Fruit fly (Drosophila melanogaster) whole organism, embryonic: ENCODE measurements around the gene pnt.

Experiments
- CG10462 ChIP-seq: fragments of 200-800 bp; sonication (Bioruptor generic); optimal IDR thresholded peaks from 2 replicates; lab custom pipeline; 2016; ENCODE audit warnings: missing biosample characterization, missing genetic modification characterization
- CG12104 ChIP-seq: fragments of 200-800 bp; sonication (Bioruptor generic); optimal IDR thresholded peaks from 3 replicates; lab custom pipeline; 2016; ENCODE audit warnings: missing biosample characterization, missing genetic modification characterization
- CG12659 ChIP-seq: fragments of 200-800 bp; sonication (Bioruptor generic); optimal IDR thresholded peaks from 3 replicates; lab custom pipeline; 2017; ENCODE audit warnings: mild to moderate bottlenecking, missing biosample characterization, missing genetic modification reagents, missing genetic modification characterization
- CG12942 ChIP-seq: fragments of 200-800 bp; sonication (Bioruptor generic); optimal IDR thresholded peaks from 3 replicates; lab custom pipeline; 2016; ENCODE audit warnings: missing biosample characterization, missing genetic modification characterization
- CG13775 ChIP-seq: fragments of 200-800 bp; sonication (Bioruptor generic); optimal IDR thresholded peaks from 3 replicates; lab custom pipeline; 2017; ENCODE audit warnings: missing biosample characterization, mild to moderate bottlenecking, missing genetic modification characterization
- CG14667 ChIP-seq: fragments of 200-800 bp; sonication (Bioruptor generic); IDR thresholded peaks from 2 replicates; pipeline ENCODE4 v1.3.6; 2022; ENCODE audit warnings: missing biosample characterization, missing genetic modification characterization
- CG15011 ChIP-seq: fragments of 200-800 bp; sonication (Bioruptor generic); optimal IDR thresholded peaks from 3 replicates; lab custom pipeline; 2018; ENCODE audit warnings: missing biosample characterization, mild to moderate bottlenecking, missing genetic modification characterization
- CG15073 ChIP-seq: fragments of 200-800 bp; sonication (Bioruptor generic); optimal IDR thresholded peaks from 2 replicates; lab custom pipeline; 2016; ENCODE audit warnings: missing biosample characterization, missing genetic modification characterization
- CG16813 ChIP-seq: fragments of 200-800 bp; sonication (Bioruptor generic); IDR thresholded peaks from 3 replicates; pipeline ENCODE4 v1.3.6; 2022; ENCODE audit warnings: missing biosample characterization, missing genetic modification characterization; ENCODE audit not compliant: partially characterized antibody
- CG16815 ChIP-seq: fragments of 200-800 bp; sonication (Bioruptor generic); optimal IDR thresholded peaks from 3 replicates; lab custom pipeline; 2017; ENCODE audit warnings: missing biosample characterization, mild to moderate bottlenecking, missing genetic modification characterization
- CG17568 ChIP-seq: fragments of 200-800 bp; sonication (Bioruptor generic); optimal IDR thresholded peaks from 2 replicates; lab custom pipeline; 2018; ENCODE audit warnings: missing biosample characterization, mild to moderate bottlenecking, missing genetic modification characterization, moderate library complexity
- CG17612 ChIP-seq: fragments of 200-800 bp; sonication (Bioruptor generic); IDR thresholded peaks from 2 replicates; pipeline ENCODE4 v1.3.6; 2022; ENCODE audit warnings: missing biosample characterization, missing genetic modification characterization
- CG17912 ChIP-seq: fragments of 200-800 bp; sonication (Bioruptor generic); optimal IDR thresholded peaks from 2 replicates; lab custom pipeline; 2018; ENCODE audit warnings: missing biosample characterization, mild to moderate bottlenecking, missing genetic modification characterization
- CG18011 ChIP-seq: fragments of 200-800 bp; sonication (Bioruptor generic); optimal IDR thresholded peaks from 2 replicates; lab custom pipeline; 2017; ENCODE audit warnings: missing biosample characterization, missing genetic modification characterization, mild to moderate bottlenecking, moderate library complexity, missing genotype
- CG31441 ChIP-seq: fragments of 200-800 bp; sonication (Bioruptor generic); IDR thresholded peaks from 2 replicates; pipeline ENCODE4 v1.3.6; 2022; ENCODE audit warnings: missing biosample characterization, missing genetic modification characterization
- CG6689 ChIP-seq: fragments of 200-800 bp; sonication (Bioruptor generic); IDR thresholded peaks from 2 replicates; pipeline ENCODE4 v1.3.6; 2022; ENCODE audit warnings: missing biosample characterization, missing genetic modification characterization
- CG7987 ChIP-seq: fragments of 200-800 bp; sonication (Bioruptor generic); optimal IDR thresholded peaks from 2 replicates; lab custom pipeline; 2018; ENCODE audit warnings: missing biosample characterization, mild to moderate bottlenecking, missing genetic modification characterization, moderate library complexity
- CG8089 ChIP-seq: fragments of 200-800 bp; sonication (Bioruptor generic); optimal IDR thresholded peaks from 3 replicates; lab custom pipeline; 2016; ENCODE audit warnings: missing biosample characterization, missing genetic modification characterization
- CG8388 ChIP-seq: fragments of 200-800 bp; sonication (Bioruptor generic); optimal IDR thresholded peaks from 2 replicates; lab custom pipeline; 2019; ENCODE audit warnings: missing biosample characterization, mild to moderate bottlenecking, missing genetic modification characterization, moderate library complexity
- CG9437 ChIP-seq: fragments of 200-800 bp; sonication (Bioruptor generic); optimal IDR thresholded peaks from 2 replicates; lab custom pipeline; 2018; ENCODE audit warnings: missing biosample characterization, mild to moderate bottlenecking, missing genetic modification characterization
- CG9727 ChIP-seq: fragments of 200-800 bp; sonication (Bioruptor generic); optimal IDR thresholded peaks from 3 replicates; lab custom pipeline; 2017; ENCODE audit warnings: missing biosample characterization, mild to moderate bottlenecking, missing genetic modification characterization
- CHES-1-like ChIP-seq: fragments of 200-800 bp; sonication (Bioruptor generic); optimal IDR thresholded peaks from 2 replicates; lab custom pipeline; 2016; ENCODE audit warnings: missing biosample characterization, missing genetic modification characterization
- Chrac-16 ChIP-seq: fragments of 200-800 bp; sonication (Bioruptor generic); optimal IDR thresholded peaks from 3 replicates; lab custom pipeline; 2016; ENCODE audit warnings: missing biosample characterization, missing genetic modification characterization
- Drgx ChIP-seq: fragments of 200-800 bp; sonication (Bioruptor generic); IDR thresholded peaks from 2 replicates; pipeline ENCODE4 v1.3.6; 2022; ENCODE audit warnings: missing biosample characterization, missing genetic modification characterization
- H15 ChIP-seq: fragments of 200-800 bp; sonication (Bioruptor generic); IDR thresholded peaks from 3 replicates; pipeline ENCODE4 v1.3.6; 2022; ENCODE audit warnings: missing biosample characterization, missing genetic modification characterization
- HLH54F ChIP-seq: fragments of 200-800 bp; sonication (Bioruptor generic); optimal IDR thresholded peaks from 3 replicates; lab custom pipeline; 2016; ENCODE audit warnings: missing biosample characterization, missing genetic modification characterization
- Oaz ChIP-seq: fragments of 200-800 bp; sonication (Bioruptor generic); IDR thresholded peaks from 2 replicates; pipeline ENCODE4 v1.3.6; 2022; ENCODE audit warnings: missing biosample characterization, missing genetic modification characterization
- Pdp1 ChIP-seq, 2 experiments: fragments of 200-800 bp; sonication (Bioruptor generic); optimal IDR thresholded peaks; 3 replicates each; lab custom pipeline; 2016; ENCODE audit warnings: missing biosample characterization in 2 of 2, missing genetic modification characterization in 2 of 2, mild to moderate bottlenecking in 1 of 2, moderate library complexity in 1 of 2
- Rfx ChIP-seq: fragments of 200-800 bp; sonication (Bioruptor generic); IDR thresholded peaks from 2 replicates; pipeline ENCODE4 v1.3.6; 2022; ENCODE audit warnings: missing biosample characterization, missing genetic modification characterization
- Side ChIP-seq: fragments of 200-800 bp; sonication (Bioruptor generic); optimal IDR thresholded peaks from 2 replicates; lab custom pipeline; 2016; ENCODE audit warnings: missing biosample characterization, missing genetic modification characterization
- TFAM ChIP-seq: fragments of 200-800 bp; sonication (Bioruptor generic); optimal IDR thresholded peaks from 2 replicates; lab custom pipeline; 2017; ENCODE audit warnings: missing biosample characterization, missing genetic modification characterization, inconsistent platforms
- Xbp1 ChIP-seq: fragments of 200-800 bp; sonication (Bioruptor generic); optimal IDR thresholded peaks from 3 replicates; lab custom pipeline; 2016; ENCODE audit warnings: missing biosample characterization, mild to moderate bottlenecking, missing genetic modification characterization
- aop ChIP-seq: fragments of 200-800 bp; sonication (Bioruptor generic); IDR thresholded peaks from 2 replicates; pipeline ENCODE4 v1.3.6; 2022; ENCODE audit warnings: missing biosample characterization, missing genetic modification characterization
- ap ChIP-seq: fragments of 200-800 bp; sonication (Bioruptor generic); IDR thresholded peaks from 2 replicates; pipeline ENCODE4 v1.3.6; 2022; ENCODE audit warnings: missing biosample characterization, missing genetic modification characterization
- bbx ChIP-seq: fragments of 200-800 bp; sonication (Bioruptor generic); IDR thresholded peaks from 2 replicates; pipeline ENCODE4 v1.3.6; 2022; ENCODE audit warnings: missing biosample characterization, missing genetic modification characterization; ENCODE audit not compliant: partially characterized antibody
- bcd ChIP-seq: fragments of 200-800 bp; sonication (Bioruptor generic); optimal IDR thresholded peaks from 2 replicates; lab custom pipeline; 2017; ENCODE audit warnings: missing biosample characterization, mild to moderate bottlenecking, missing genetic modification characterization
- disco-r ChIP-seq: fragments of 200-800 bp; sonication (Bioruptor generic); optimal IDR thresholded peaks from 2 replicates; lab custom pipeline; 2016; ENCODE audit warnings: missing biosample characterization, missing genetic modification characterization
- dmrt11E ChIP-seq: fragments of 200-800 bp; sonication (Bioruptor generic); optimal IDR thresholded peaks from 3 replicates; lab custom pipeline; 2018; ENCODE audit warnings: missing biosample characterization, mild to moderate bottlenecking, missing genetic modification characterization, moderate library complexity
- ewg ChIP-seq: fragments of 200-800 bp; sonication (Bioruptor generic); optimal IDR thresholded peaks from 3 replicates; lab custom pipeline; 2017; ENCODE audit warnings: mild to moderate bottlenecking, missing biosample characterization, missing genetic modification reagents, missing genetic modification characterization
- fd102C ChIP-seq: fragments of 200-800 bp; sonication (Bioruptor generic); optimal IDR thresholded peaks from 2 replicates; lab custom pipeline; 2018; ENCODE audit warnings: missing biosample characterization, mild to moderate bottlenecking, missing genetic modification characterization, moderate library complexity
- gro ChIP-seq: fragments of 200-800 bp; sonication (Bioruptor generic); optimal IDR thresholded peaks from 2 replicates; lab custom pipeline; 2016; ENCODE audit warnings: missing biosample characterization, missing genetic modification characterization
- gsb-n ChIP-seq: fragments of 200-800 bp; sonication (Bioruptor generic); optimal IDR thresholded peaks from 3 replicates; lab custom pipeline; 2018; ENCODE audit warnings: missing biosample characterization, mild to moderate bottlenecking, missing genetic modification characterization
- ham ChIP-seq: fragments of 200-800 bp; sonication (Bioruptor generic); IDR thresholded peaks from 2 replicates; pipeline ENCODE4 v1.3.6; 2022; ENCODE audit warnings: missing biosample characterization, missing genetic modification characterization
- inv ChIP-seq: fragments of 200-800 bp; sonication (Bioruptor generic); IDR thresholded peaks from 2 replicates; pipeline ENCODE4 v1.3.6; 2022; ENCODE audit warnings: missing biosample characterization, missing genetic modification characterization; ENCODE audit not compliant: partially characterized antibody
- lbe ChIP-seq: fragments of 200-800 bp; sonication (Bioruptor generic); optimal IDR thresholded peaks from 2 replicates; lab custom pipeline; 2016; ENCODE audit warnings: missing biosample characterization, mild to moderate bottlenecking, missing genetic modification characterization
- mld ChIP-seq: fragments of 200-800 bp; sonication (Bioruptor generic); IDR thresholded peaks from 3 replicates; pipeline ENCODE4 v1.3.6; 2022; ENCODE audit warnings: missing biosample characterization, missing genetic modification characterization; ENCODE audit not compliant: partially characterized antibody
- onecut ChIP-seq: fragments of 200-800 bp; sonication (Bioruptor generic); IDR thresholded peaks from 2 replicates; pipeline ENCODE4 v1.3.6; 2022; ENCODE audit warnings: missing biosample characterization, missing genetic modification characterization
- sisA ChIP-seq: fragments of 200-800 bp; sonication (Bioruptor generic); IDR thresholded peaks from 2 replicates; pipeline ENCODE4 v1.3.6; 2022; ENCODE audit warnings: missing biosample characterization, missing genetic modification characterization
- so ChIP-seq: fragments of 200-800 bp; sonication (Bioruptor generic); IDR thresholded peaks from 3 replicates; pipeline ENCODE4 v1.3.6; 2022; ENCODE audit warnings: missing biosample characterization, missing genetic modification characterization
- yki ChIP-seq: fragments of >200 bp; optimal IDR thresholded peaks from 3 replicates; lab custom pipeline; 2018

The pnt gene

DNA sequence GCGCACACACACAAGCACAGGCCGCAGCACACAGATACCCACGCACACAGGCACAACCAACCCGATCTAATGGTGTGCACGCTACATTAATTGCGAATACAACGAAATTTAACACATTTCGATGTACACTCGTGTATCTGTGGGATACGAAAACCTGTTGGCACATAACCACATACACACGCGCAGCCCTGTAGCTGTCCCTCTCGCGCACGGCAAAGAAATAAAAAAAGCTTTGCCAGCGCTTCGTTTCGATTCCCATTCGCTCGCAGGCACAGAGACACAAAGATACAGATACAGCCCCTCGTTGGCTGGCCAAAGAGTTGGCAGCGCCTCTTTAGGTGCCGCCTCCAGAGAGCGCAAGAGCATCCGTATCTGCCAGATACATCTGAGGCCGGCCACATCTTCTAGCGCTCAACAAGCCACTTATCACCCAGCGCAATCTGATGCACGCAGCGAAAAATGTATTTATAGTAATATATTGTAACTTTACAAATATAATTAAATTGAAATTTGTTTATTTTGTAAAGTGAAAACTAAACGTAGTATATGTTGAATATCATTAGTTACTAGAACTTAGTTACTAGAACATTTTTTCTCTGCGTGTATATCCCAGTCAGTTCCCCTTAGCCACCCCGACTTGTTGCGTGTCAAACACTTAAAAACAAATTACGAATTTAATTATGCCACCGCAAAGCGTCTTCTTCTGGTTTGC, 52.7 kb downstream of the pnt start (continued):
- TF ChIP-seq CG8388 = peak; percentile 72
- no peak for TF ChIP-seq onecut
- no peak for TF ChIP-seq CG17612 (GFP tag; lab: Robert Waterston, UW)
- peak; percentile 21 to 29 for TF ChIP-seq Pdp1 (GFP tag; optimal IDR thresholded peaks at IDR 0.05; lab: Kevin White, UChicago)
- TF ChIP-seq CG6689 (GFP tag; lab: Robert Waterston, UW) = peak; percentile 73
- no peak for TF ChIP-seq CG15073 (GFP tag; lab: Kevin White, UChicago)
- no peak for TF ChIP-seq CG17568
- no peak for TF ChIP-seq yki (lab: Kevin White, UChicago)
- peak; percentile 65 for TF ChIP-seq CG31441 (GFP tag; lab: Robert Waterston, UW)
- peak; percentile 9 for TF ChIP-seq ewg (GFP tag; lab: Kevin White, UChicago)
- TF ChIP-seq CG10462 (GFP tag; lab: Kevin White, UChicago) = no peak
- peak; percentile 56 for TF ChIP-seq CG13775 (GFP tag; lab: Kevin White, UChicago)
- TF ChIP-seq CG8089 (GFP tag; lab: Kevin White, UChicago) = no peak
- peak; percentile 15; the same call in 1 of the 2 replicates for TF ChIP-seq Oaz (GFP tag; lab: Robert Waterston, UW)
- peak; percentile 68 for TF ChIP-seq sisA (GFP tag; lab: Robert Waterston, UW)
- no peak for TF ChIP-seq so (GFP tag; lab: Robert Waterston, UW)
- 0 out of 2 replicates have a peak, but pooled peaks have one; percentile 5 for TF ChIP-seq Rfx (GFP tag; lab: Robert Waterston, UW)
- TF ChIP-seq CHES-1-like (GFP tag; lab: Kevin White, UChicago) = no peak
- no peak for TF ChIP-seq bbx
- no peak for TF ChIP-seq CG12104 (GFP tag; lab: Kevin White, UChicago)
- no peak for TF ChIP-seq CG18011 (GFP tag; lab: Kevin White, UChicago)
- TF ChIP-seq CG9727 = peak; percentile 61
- no peak for TF ChIP-seq Side (GFP tag; lab: Kevin White, UChicago)
- TF ChIP-seq gsb-n (tag; lab: Kevin White, UChicago) = peak; percentile 42
- no peak for TF ChIP-seq ap (GFP tag; lab: Robert Waterston, UW)
- TF ChIP-seq CG9437 (GFP tag; lab: Kevin White, UChicago) = no peak
- no peak for TF ChIP-seq CG15011 (GFP tag; lab: Kevin White, UChicago)
- TF ChIP-seq HLH54F (GFP tag; lab: Kevin White, UChicago) = no peak
- peak; percentile 61 for TF ChIP-seq Xbp1 (GFP tag; lab: Kevin White, UChicago)
- peak; percentile 79 for TF ChIP-seq dmrt11E (tag; lab: Kevin White, UChicago)
- no peak for TF ChIP-seq aop (GFP tag; lab: Robert Waterston, UW)
- TF ChIP-seq Drgx (GFP tag; lab: Robert Waterston, UW) = peak; percentile 83
- no peak for TF ChIP-seq CG16813 (GFP tag; lab: Robert Waterston, UW)
- peak; percentile 40 for TF ChIP-seq lbe
- TF ChIP-seq CG7987 (GFP tag; lab: Kevin White, UChicago) = no peak
- peak; percentile 45 for TF ChIP-seq Chrac-16 (GFP tag; lab: Kevin White, UChicago)
- peak; percentile 34 for TF ChIP-seq CG16815 (GFP tag; lab: Kevin White, UChicago)
- TF ChIP-seq CG14667 = peak; percentile 61; the same call in 1 of the 2 replicates
- no peak for TF ChIP-seq TFAM (GFP tag; lab: Kevin White, UChicago)
- TF ChIP-seq ham (GFP tag; lab: Robert Waterston, UW) = no peak
- TF ChIP-seq inv (GFP tag; lab: Robert Waterston, UW) = no peak
- no peak for TF ChIP-seq CG12659 (GFP tag; lab: Kevin White, UChicago)
- no peak for TF ChIP-seq bcd (GFP tag; lab: Kevin White, UChicago)
- peak; percentile 56; the same call in 2 of the 3 replicates for TF ChIP-seq H15 (GFP tag; lab: Robert Waterston, UW)
- no peak for TF ChIP-seq CG17912
- TF ChIP-seq mld = no peak
- no peak for TF ChIP-seq fd102C (GFP tag; lab: Kevin White, UChicago)
- TF ChIP-seq CG12942 = peak; percentile 32
- TF ChIP-seq gro (GFP tag; lab: Kevin White, UChicago) = peak; percentile 21
- TF ChIP-seq disco-r (GFP tag; lab: Kevin White, UChicago) = no peak
